Worm (Caenorhabditis elegans) whole organism, late embryonic: ENCODE data around the gene nhr-114.
"Not testable (repeated sequence)": the region's sequence is repeated elsewhere in the genome, so short reads cannot be mapped to it uniquely, and the experiment has no call there.

Experiments
- ama-1 ChIP-seq: fragments of 150-350 bp; optimal IDR thresholded peaks from 2 replicates; lab custom pipeline; 2014
- ceh-19 ChIP-seq: fragments of 200-800 bp; sonication (Bioruptor generic); optimal IDR thresholded peaks from 2 replicates; lab custom pipeline; 2018; ENCODE audit warnings: mild to moderate bottlenecking, missing genetic modification characterization, missing compliant biosample characterization
- ceh-2 ChIP-seq: sonication (generic microtip); optimal IDR thresholded peaks from 2 replicates; lab custom pipeline; 2016; ENCODE audit warnings: missing genotype, missing genetic modification characterization, missing compliant biosample characterization
- ceh-24 ChIP-seq: sonication (generic microtip); optimal IDR thresholded peaks from 2 replicates; lab custom pipeline; 2016; ENCODE audit warnings: mild to moderate bottlenecking, missing genetic modification characterization, missing compliant biosample characterization
- ceh-30 ChIP-seq: fragments of 150-350 bp; optimal IDR thresholded peaks from 2 replicates; lab custom pipeline; 2014; ENCODE audit warnings: missing biosample characterization, missing genetic modification characterization
- ceh-34 ChIP-seq: sonication (generic microtip); optimal IDR thresholded peaks from 2 replicates; lab custom pipeline; 2016; ENCODE audit warnings: mild to moderate bottlenecking, missing genetic modification characterization, missing compliant biosample characterization
- ceh-45 ChIP-seq: fragments of 200-800 bp; sonication (Bioruptor generic); IDR thresholded peaks from 2 replicates; pipeline ENCODE4 v1.3.6; 2022; ENCODE audit warnings: missing genetic modification reagents, missing genetic modification characterization, missing compliant biosample characterization
- che-1 ChIP-seq: sonication (generic microtip); optimal IDR thresholded peaks from 2 replicates; lab custom pipeline; 2016; ENCODE audit warnings: mild to moderate bottlenecking, missing genetic modification characterization, missing compliant biosample characterization
- dve-1 ChIP-seq: sonication (generic microtip); optimal IDR thresholded peaks from 2 replicates; lab custom pipeline; 2017; ENCODE audit warnings: antibody characterized with exemption, mild to moderate bottlenecking, missing genetic modification characterization, missing compliant biosample characterization
- ets-4 ChIP-seq: sonication (generic microtip); optimal IDR thresholded peaks from 2 replicates; lab custom pipeline; 2016; ENCODE audit warnings: missing genetic modification characterization, missing compliant biosample characterization
- fax-1 ChIP-seq: sonication (generic microtip); optimal IDR thresholded peaks from 2 replicates; lab custom pipeline; 2016; ENCODE audit warnings: missing genotype, missing genetic modification characterization, missing compliant biosample characterization
- fkh-10 ChIP-seq: fragments of 150-350 bp; optimal IDR thresholded peaks from 2 replicates; lab custom pipeline; 2014; ENCODE audit warnings: missing biosample characterization, missing genetic modification reagents, missing genetic modification characterization
- hlh-30 ChIP-seq: sonication (generic microtip); optimal IDR thresholded peaks from 2 replicates; lab custom pipeline; 2017; ENCODE audit warnings: antibody characterized with exemption, missing genetic modification characterization, missing compliant biosample characterization; ENCODE audit not compliant: insufficient read depth
- hlh-6 ChIP-seq: sonication (generic microtip); optimal IDR thresholded peaks from 2 replicates; lab custom pipeline; 2016; ENCODE audit warnings: missing genotype, missing genetic modification characterization, missing compliant biosample characterization
- hlh-8 ChIP-seq: sonication (generic microtip); optimal IDR thresholded peaks from 2 replicates; lab custom pipeline; 2016; ENCODE audit warnings: missing genotype, missing genetic modification characterization, missing compliant biosample characterization
- lin-11 ChIP-seq: fragments of 200-800 bp; sonication (Bioruptor generic); optimal IDR thresholded peaks from 2 replicates; lab custom pipeline; 2018; ENCODE audit warnings: mild to moderate bottlenecking, missing genetic modification characterization, missing compliant biosample characterization
- madf-2 ChIP-seq: sonication (generic microtip); optimal IDR thresholded peaks from 2 replicates; lab custom pipeline; 2017; ENCODE audit warnings: missing genetic modification characterization, missing compliant biosample characterization
- nhr-11 ChIP-seq: fragments of 150-350 bp; optimal IDR thresholded peaks from 2 replicates; lab custom pipeline; 2014; ENCODE audit warnings: missing biosample characterization, missing genetic modification characterization
- nhr-232 ChIP-seq: sonication (generic microtip); optimal IDR thresholded peaks from 2 replicates; lab custom pipeline; 2016; ENCODE audit warnings: missing genetic modification characterization, missing compliant biosample characterization
- odd-2 ChIP-seq: sonication (generic microtip); optimal IDR thresholded peaks from 2 replicates; lab custom pipeline; 2017; ENCODE audit warnings: antibody characterized with exemption, mild to moderate bottlenecking, missing genetic modification characterization, missing compliant biosample characterization
- pag-3 ChIP-seq: sonication (generic microtip); optimal IDR thresholded peaks from 2 replicates; lab custom pipeline; 2016; ENCODE audit warnings: missing compliant biosample characterization, missing genetic modification characterization, borderline replicate concordance
- pax-1 ChIP-seq: fragments of 150-350 bp; optimal IDR thresholded peaks from 2 replicates; lab custom pipeline; 2014; ENCODE audit warnings: missing biosample characterization, missing genetic modification characterization
- pha-2 ChIP-seq: sonication (generic microtip); optimal IDR thresholded peaks from 2 replicates; lab custom pipeline; 2017; ENCODE audit warnings: mild to moderate bottlenecking, missing genetic modification characterization, missing compliant biosample characterization
- pros-1 ChIP-seq: fragments of 150-350 bp; optimal IDR thresholded peaks from 2 replicates; lab custom pipeline; 2014; ENCODE audit warnings: missing biosample characterization, missing genetic modification reagents, missing genetic modification characterization
- sox-4 ChIP-seq: sonication (generic microtip); optimal IDR thresholded peaks from 2 replicates; lab custom pipeline; 2017; ENCODE audit warnings: mild to moderate bottlenecking, missing genetic modification characterization, inconsistent platforms, missing compliant biosample characterization
- syd-9 ChIP-seq: sonication (generic microtip); optimal IDR thresholded peaks from 2 replicates; lab custom pipeline; 2016; ENCODE audit warnings: mild to moderate bottlenecking, missing genetic modification characterization, moderate library complexity, missing compliant biosample characterization
- tbx-2 ChIP-seq: sonication (generic microtip); optimal IDR thresholded peaks from 2 replicates; lab custom pipeline; 2016; ENCODE audit warnings: missing genetic modification characterization, missing compliant biosample characterization
- unc-3 ChIP-seq, 2 experiments: fragments of 200-800 bp in 1 of 2; sonication (Bioruptor generic) in 1 of 2; sonication (generic microtip) in 1 of 2; conservative IDR thresholded peaks in 1 of 2; optimal IDR thresholded peaks in 1 of 2; 2 replicates each; pipeline versions ENCODE4 v1.3.6 to Lab custom; 2016 to 2022; ENCODE audit warnings: missing compliant biosample characterization in 2 of 2, missing genetic modification characterization in 2 of 2, missing genetic modification reagents in 1 of 2
- unc-42 ChIP-seq: sonication (generic microtip); optimal IDR thresholded peaks from 2 replicates; lab custom pipeline; 2016; ENCODE audit warnings: missing genotype, missing genetic modification characterization, missing compliant biosample characterization
- unc-55 ChIP-seq: sonication (generic microtip); optimal IDR thresholded peaks from 2 replicates; lab custom pipeline; 2017; ENCODE audit warnings: missing biosample characterization, missing genetic modification reagents, missing genetic modification characterization
- ztf-16 ChIP-seq: sonication (generic microtip); optimal IDR thresholded peaks from 2 replicates; lab custom pipeline; 2017; ENCODE audit warnings: missing genetic modification characterization, missing compliant biosample characterization

nhr-114 gene

DNA sequence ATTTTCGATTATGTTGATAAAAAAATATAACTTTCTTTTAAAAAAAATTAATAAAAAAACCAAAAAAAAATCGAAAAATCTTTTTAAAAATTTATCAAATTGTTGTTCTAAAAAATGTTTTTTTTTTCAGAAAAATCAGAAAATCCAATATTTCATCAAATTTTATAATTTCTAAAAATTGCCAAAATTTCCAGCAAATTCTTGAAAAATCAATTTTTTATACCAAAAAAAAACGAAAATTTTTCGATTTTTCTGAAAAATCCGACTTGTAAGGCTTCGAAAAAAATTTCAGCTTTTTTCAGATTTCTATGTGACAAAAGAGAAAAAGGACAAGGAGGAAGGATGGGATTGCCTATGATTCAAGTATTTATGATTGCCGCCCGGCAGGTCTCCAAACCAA lies 17.4 kb downstream of the nhr-114 start, which contains the start of gene H43I07.1:
H43I07.1 (plus strand) TSS at position 301 of the 400 bp plus-strand sequence.
- TF ChIP-seq pax-1 (no peak), odd-2 (no peak), pha-2 (tag; lab: Kevin White, UChicago) (no peak), fax-1 (tag; lab: Kevin White, UChicago) (no peak), tbx-2 (tag; lab: Kevin White, UChicago) (no peak), fkh-10 (no peak), nhr-11 (tag; lab: Kevin White, UChicago) (no peak), ceh-24 (tag; lab: Kevin White, UChicago) (no peak), pag-3 (tag; lab: Kevin White, UChicago) (no peak), che-1 (tag; lab: Kevin White, UChicago) (no peak), hlh-30 (no peak), pros-1 (no peak), hlh-8 (no peak), lin-11 (tag; lab: Kevin White, UChicago) (no peak), syd-9 (no peak), ceh-19 (no peak), sox-4 (tag; lab: Kevin White, UChicago) (no peak)

DNA sequence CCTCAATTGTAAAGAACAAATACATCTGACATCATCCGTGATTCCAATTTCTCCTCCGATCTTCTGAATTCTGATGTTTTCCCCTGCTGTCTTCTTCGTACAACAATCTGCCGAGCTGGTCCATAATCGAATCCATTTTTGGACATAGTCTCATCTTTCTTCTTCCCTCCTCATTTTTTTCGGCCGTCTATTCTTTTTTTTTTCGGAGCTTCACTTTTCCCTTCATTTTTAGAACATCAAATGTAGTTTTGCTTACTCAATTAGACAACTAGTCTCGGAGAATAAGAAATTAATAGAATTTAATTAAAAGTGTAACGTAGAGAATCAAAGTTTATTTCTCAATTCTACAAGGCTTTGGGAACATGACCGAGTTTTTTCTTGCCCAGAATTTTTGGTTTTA lies 24.5 kb downstream of the nhr-114 start:
- TF ChIP-seq unc-42 (tag; lab: Kevin White, UChicago) (peak; percentile 54), che-1 (tag; lab: Kevin White, UChicago) (no peak)

DNA sequence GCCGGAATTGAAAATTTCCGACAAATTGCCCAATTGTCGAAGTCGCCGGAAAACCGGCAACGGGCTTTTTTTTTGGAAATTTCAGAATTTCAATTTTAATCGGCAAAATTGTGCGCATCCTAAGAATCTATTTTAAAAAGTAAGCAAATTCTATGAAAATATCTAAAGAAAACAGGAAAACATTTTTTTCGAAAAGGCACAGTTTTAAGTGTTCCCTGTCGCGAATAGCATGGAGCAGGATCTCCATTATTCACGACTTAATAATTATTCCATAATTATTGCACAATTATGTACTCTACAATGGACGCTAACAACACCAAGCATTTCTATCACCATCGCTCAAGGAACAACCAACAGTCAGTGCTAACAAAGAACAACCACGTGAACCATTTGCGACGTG lies 28.9 kb downstream of the nhr-114 start, which contains the start of gene H43I07.4:
H43I07.4 (plus strand) TSS at position 301 of the 400 bp plus-strand sequence.
- not testable (repeated sequence) for TF ChIP-seq ets-4 (tag; lab: Kevin White, UChicago); nhr-232 (tag; lab: Kevin White, UChicago); unc-55 (GFP tag; lab: Kevin White, UChicago)

DNA sequence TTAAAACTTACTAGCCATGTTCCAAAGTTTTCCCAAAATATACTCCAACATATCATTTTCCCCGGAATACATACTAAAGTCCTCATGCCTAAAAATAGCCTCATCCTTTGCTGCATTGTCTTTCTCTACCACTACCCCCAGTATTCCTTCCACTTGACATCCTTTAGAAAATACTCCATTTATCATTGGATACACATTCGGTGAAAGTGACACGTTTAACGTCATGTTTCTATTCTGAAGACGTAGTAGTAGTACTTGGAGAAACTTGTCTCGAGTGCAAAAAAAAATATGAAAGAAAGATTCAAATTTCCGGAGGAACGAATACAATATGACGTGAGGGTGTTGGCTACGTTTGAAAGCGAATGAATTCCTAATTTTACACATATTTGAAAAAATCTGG lies 29.9 kb downstream of the nhr-114 start:
- no peak for TF ChIP-seq ceh-2
- no peak for TF ChIP-seq ceh-19
- no peak for TF ChIP-seq hlh-6 (tag; lab: Kevin White, UChicago)
- TF ChIP-seq ceh-34 (tag; lab: Kevin White, UChicago): no peak

DNA sequence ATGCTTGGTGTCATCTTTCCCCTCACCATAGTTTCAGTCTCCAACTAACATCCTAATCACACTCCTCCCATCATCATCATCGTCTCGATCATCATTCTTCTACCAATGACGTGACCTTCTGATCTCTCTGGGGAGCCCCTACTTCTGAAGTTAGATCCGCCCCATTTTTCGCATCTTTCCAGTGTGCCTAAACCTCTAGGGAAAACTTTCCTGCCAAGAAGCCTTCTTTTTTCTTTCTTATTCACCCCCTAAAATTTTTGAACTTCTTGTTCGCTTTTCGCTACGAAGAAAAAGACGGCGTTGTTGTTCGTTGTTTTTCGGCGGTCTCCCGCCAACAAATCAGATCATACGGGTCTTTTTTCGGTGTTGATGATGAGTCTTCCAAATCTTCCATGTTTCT lies 31.3 kb downstream of the nhr-114 start:
- TF ChIP-seq ceh-30 (tag; lab: Kevin White, UChicago) (no peak), ztf-16 (tag; lab: Kevin White, UChicago) (no peak), unc-3 (GFP tag; conservative IDR thresholded peaks at IDR 0.05; lab: Robert Waterston, UW) (no peak), unc-3 (tag; optimal IDR thresholded peaks at IDR 0.05; lab: Kevin White, UChicago) (peak; percentile 5)
- TF ChIP-seq, all 69 proteins: peak for 1

DNA sequence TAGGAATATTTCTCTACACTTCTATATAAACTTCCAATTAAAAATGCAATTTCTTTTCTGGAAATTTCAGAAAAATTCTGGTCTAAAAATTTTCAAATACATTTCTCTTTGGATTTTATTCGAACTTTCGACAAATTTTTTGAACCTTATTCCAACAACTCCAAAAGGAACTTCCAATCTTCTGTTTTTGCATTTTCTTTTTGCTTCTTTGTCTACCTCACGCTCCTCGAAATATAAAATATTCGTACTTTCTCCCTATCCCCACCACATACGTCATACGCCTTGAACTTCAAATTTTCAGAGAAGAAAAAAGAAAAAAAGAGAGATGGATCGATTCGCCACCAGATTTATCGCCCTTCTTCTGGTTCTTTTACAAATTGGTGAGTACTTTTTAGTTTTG lies 32.3 kb downstream of the nhr-114 start, which contains the start of gene nlp-9:
nlp-9 (plus strand) TSS at position 301 of the 400 bp plus-strand sequence.
- TF ChIP-seq che-1 (tag; lab: Kevin White, UChicago) (no peak), sox-4 (tag; lab: Kevin White, UChicago) (no peak), madf-2 (tag; lab: Kevin White, UChicago) (no peak), ama-1 (lab: Kevin White, UChicago) (no peak), dve-1 (no peak), ceh-34 (tag; lab: Kevin White, UChicago) (no peak), ceh-45 (GFP tag; lab: Robert Waterston, UW) (no peak), odd-2 (no peak), pax-1 (no peak), fax-1 (tag; lab: Kevin White, UChicago) (no peak), hlh-8 (no peak)
- TF ChIP-seq, all 69 proteins: peak for 0
